Worm (Caenorhabditis elegans): Measurements from ENCODE around the gene dhs-6.

Gene dhs-6

DNA sequence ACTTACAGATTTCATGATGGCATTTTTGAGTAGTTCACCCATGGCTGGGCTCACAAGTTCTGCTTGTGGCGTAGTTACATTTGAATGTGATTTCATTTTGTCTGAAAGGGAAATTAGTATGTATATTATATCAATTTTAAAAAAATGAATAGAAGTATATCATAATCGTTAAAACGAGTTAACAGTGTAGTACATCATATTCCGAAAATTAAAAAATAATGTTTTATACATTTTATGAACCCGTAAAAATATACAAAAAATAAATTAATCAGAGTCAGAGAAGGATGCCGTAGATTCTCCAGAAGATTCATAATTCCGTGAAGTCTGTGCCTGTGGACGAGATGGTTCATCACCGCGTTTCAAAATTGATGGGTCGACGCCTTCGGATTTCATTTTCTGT is 27.8 kb upstream of the dhs-6 start, which contains the start of gene F59E12.9:
F59E12.9 (minus strand) TSS at position 101 of the 400 bp plus-strand sequence.
- TF ChIP-seq somi-1 (GFP tag; optimal IDR thresholded peaks at IDR 0.05) = no peak
- no peak for TF ChIP-seq ccch-3 (GFP tag; optimal IDR thresholded peaks at IDR 0.05)
- no peak for TF ChIP-seq efl-1 (GFP tag; optimal IDR thresholded peaks at IDR 0.05)
- no peak for TF ChIP-seq aptf-2 (GFP tag; conservative IDR thresholded peaks at IDR 0.05)
- no peak for TF ChIP-seq snpc-1.3 (tag; optimal IDR thresholded peaks at IDR 0.05; ENCODE audit: insufficient read depth)
- TF ChIP-seq B0019.2 (GFP tag; conservative IDR thresholded peaks at IDR 0.05) = no peak
- TF ChIP-seq snpc-3.4 (tag; optimal IDR thresholded peaks at IDR 0.05) = no peak
- no peak for TF ChIP-seq Y67H2A.10 (GFP tag; conservative IDR thresholded peaks at IDR 0.05)
- no peak for TF ChIP-seq nhr-27 (tag; optimal IDR thresholded peaks at IDR 0.05)

DNA sequence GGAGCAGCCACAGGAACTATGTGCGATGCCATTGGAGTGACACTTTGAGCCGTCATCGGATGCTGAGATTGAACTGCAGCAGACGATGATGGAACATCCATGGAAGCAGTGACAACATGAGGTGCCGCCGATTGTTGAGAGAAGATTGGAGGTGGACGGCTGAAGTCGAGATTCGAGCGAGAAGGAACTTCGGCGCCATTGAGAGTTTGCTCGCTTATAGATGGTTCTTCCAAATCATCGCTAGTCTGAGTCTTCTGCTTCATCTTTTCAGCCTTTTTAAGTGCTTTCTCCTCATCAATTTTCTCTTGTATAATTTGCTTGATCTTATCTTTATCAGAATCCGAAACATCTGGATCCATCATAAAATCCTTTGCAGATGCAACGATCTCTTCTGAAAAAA is 23.0 kb upstream of the dhs-6 start:
- TF ChIP-seq ccch-3 (GFP tag; optimal IDR thresholded peaks at IDR 0.05) = no peak
- no peak for TF ChIP-seq let-607 (tag; optimal IDR thresholded peaks at IDR 0.05)
- no peak for TF ChIP-seq ztf-26 (tag; optimal IDR thresholded peaks at IDR 0.05)
- no peak for TF ChIP-seq T26A5.8 (tag; optimal IDR thresholded peaks at IDR 0.05)
- TF ChIP-seq mcd-1 (GFP tag; IDR thresholded peaks at IDR 0.05) = 0 out of 2 replicates have a peak, but pooled peaks have one; percentile 12
- no peak for TF ChIP-seq ceh-100 (GFP tag; IDR thresholded peaks at IDR 0.05)
- peak; percentile 43; the same call in 1 of the 2 replicates for TF ChIP-seq zfh-2 (GFP tag; conservative IDR thresholded peaks at IDR 0.05)

DNA sequence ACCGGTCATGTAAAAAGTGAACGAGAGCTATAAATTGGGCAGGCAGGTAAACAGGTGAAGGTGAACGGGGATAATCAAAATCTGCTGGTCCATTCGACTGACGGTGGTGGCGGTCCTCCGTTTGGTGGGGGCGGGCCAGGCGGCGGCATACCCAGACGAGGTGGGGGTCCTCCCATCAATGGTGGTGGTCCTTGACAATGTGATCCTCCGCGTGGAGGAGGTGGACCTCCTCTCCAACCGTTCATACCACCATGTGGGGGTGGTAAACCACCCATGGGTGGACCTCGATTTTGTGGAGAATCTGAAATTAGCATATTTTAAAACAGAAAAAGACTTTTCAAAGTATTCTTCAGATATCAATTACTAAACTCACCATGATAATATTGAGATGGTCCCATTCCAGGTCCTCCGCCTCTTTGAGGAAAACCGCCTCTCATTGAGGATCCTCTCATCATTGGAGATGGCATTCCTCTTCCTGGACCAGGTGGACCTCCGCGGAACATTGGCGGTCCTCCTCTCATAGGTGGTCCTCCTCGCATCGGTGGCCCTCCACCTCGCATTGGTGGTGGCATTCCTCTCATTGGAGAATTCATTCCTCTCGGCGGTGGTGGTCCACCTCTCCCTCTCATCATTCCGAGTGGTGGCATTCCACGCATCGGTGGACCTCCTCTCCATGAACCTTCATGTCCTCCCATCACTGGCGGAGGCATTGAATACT is 21.4 kb upstream of the dhs-6 start:
- TF ChIP-seq gei-17 (GFP tag; optimal IDR thresholded peaks at IDR 0.05) = no peak
- TF ChIP-seq chd-7 (tag; optimal IDR thresholded peaks at IDR 0.05) = peak; percentile 2
- no peak for TF ChIP-seq ztf-22 (GFP tag; optimal IDR thresholded peaks at IDR 0.05)
- no peak for TF ChIP-seq snpc-3.4 (tag; optimal IDR thresholded peaks at IDR 0.05)
- TF ChIP-seq zfh-2 (GFP tag; conservative IDR thresholded peaks at IDR 0.05) = peak; percentile 56
- TF ChIP-seq madf-8 (GFP tag; conservative IDR thresholded peaks at IDR 0.05) = no peak
- TF ChIP-seq lsy-27 (tag; optimal IDR thresholded peaks at IDR 0.05; ENCODE audit: borderline replicate concordance, insufficient read depth) = no peak
- no peak for TF ChIP-seq F33H1.4 (GFP tag; IDR thresholded peaks at IDR 0.05)
- no peak for TF ChIP-seq nhr-27 (tag; optimal IDR thresholded peaks at IDR 0.05)
- no peak for TF ChIP-seq ekl-4 (GFP tag; IDR thresholded peaks at IDR 0.05)
- no peak for TF ChIP-seq madf-6 (GFP tag; IDR thresholded peaks at IDR 0.05)

DNA sequence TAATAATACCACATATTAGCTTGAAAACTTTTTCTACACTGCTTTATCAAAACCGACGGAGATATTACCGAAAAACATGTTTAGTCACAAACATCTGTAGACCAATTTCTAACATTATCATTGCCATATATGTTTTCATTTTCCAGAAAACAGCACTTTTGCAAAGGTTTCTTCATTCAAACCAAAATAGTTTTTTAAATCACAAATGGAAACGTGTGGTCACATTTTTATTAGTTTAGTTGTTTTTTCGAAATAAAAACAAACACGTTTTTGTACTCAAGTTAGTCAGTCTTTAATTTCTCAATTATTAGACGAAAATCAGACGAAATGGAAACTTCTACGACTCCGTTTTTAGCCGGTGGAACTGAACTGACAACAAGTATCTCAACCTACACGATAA is 18.9 kb upstream of the dhs-6 start, which contains the start of gene F59E12.3:
F59E12.3 (plus strand) TSS at position 301 of the 400 bp plus-strand sequence.
- no peak for TF ChIP-seq F33H1.4 (GFP tag; IDR thresholded peaks at IDR 0.05)
- TF ChIP-seq tbp1 (GFP tag; optimal IDR thresholded peaks at IDR 0.05) = no peak
- TF ChIP-seq T07F8.4 (tag; optimal IDR thresholded peaks at IDR 0.05) = no peak
- no peak for TF ChIP-seq nhr-80 (tag; optimal IDR thresholded peaks at IDR 0.05)
- TF ChIP-seq let-607 (tag; optimal IDR thresholded peaks at IDR 0.05) = no peak
- TF ChIP-seq madf-8 (GFP tag; conservative IDR thresholded peaks at IDR 0.05) = no peak
- TF ChIP-seq lir-1 (GFP tag; conservative IDR thresholded peaks at IDR 0.05) = no peak
- TF ChIP-seq F37B4.10 (GFP tag; IDR thresholded peaks at IDR 0.05) = no peak
- no peak for TF ChIP-seq nfya-2 (GFP tag; IDR thresholded peaks at IDR 0.05)
- TF ChIP-seq Y53G8AR.9 (GFP tag; conservative IDR thresholded peaks at IDR 0.05) = no peak
- TF ChIP-seq rec-8 (tag; optimal IDR thresholded peaks at IDR 0.05) = no peak
- TF ChIP-seq fkh-3 (tag; optimal IDR thresholded peaks at IDR 0.05) = no peak
- no peak for TF ChIP-seq egl-18 (GFP tag; IDR thresholded peaks at IDR 0.05)
- TF ChIP-seq madf-3 (GFP tag; IDR thresholded peaks at IDR 0.05) = no peak
